Worm (Caenorhabditis elegans): ENCODE results near the gene F45E1.4.

ce11 chrX:7954328-7954727, 31.5 kb upstream of the F45E1.4 start, which contains the start of gene dct-1:
- TF ChIP-seq mdl-1 (tag; optimal IDR thresholded peaks at IDR 0.05) = no peak
- TF ChIP-seq daf-12 (tag; optimal IDR thresholded peaks at IDR 0.05) = no peak
- TF ChIP-seq ctbp-1 (GFP tag; IDR thresholded peaks at IDR 0.05) = no peak
- TF ChIP-seq ceh-82 (tag; optimal IDR thresholded peaks at IDR 0.05) = no peak
- no peak for TF ChIP-seq lin-15B (tag; optimal IDR thresholded peaks at IDR 0.05)
- no peak for TF ChIP-seq mdt-29 (GFP tag; IDR thresholded peaks at IDR 0.05)
- no peak for TF ChIP-seq dmd-6 (GFP tag; IDR thresholded peaks at IDR 0.05)
- no peak for TF ChIP-seq unc-62 (GFP tag; optimal IDR thresholded peaks at IDR 0.05 in 1 of 2)
- TF ChIP-seq unc-62 (tag; optimal IDR thresholded peaks at IDR 0.05) = no peak
- no peak for TF ChIP-seq zag-1 (tag; optimal IDR thresholded peaks at IDR 0.05)
- TF ChIP-seq aha-1 (tag) = peak; percentile 65
